Fruit fly (Drosophila melanogaster): Measurements from ENCODE around the gene Abp1.

The Abp1 gene

DNA sequence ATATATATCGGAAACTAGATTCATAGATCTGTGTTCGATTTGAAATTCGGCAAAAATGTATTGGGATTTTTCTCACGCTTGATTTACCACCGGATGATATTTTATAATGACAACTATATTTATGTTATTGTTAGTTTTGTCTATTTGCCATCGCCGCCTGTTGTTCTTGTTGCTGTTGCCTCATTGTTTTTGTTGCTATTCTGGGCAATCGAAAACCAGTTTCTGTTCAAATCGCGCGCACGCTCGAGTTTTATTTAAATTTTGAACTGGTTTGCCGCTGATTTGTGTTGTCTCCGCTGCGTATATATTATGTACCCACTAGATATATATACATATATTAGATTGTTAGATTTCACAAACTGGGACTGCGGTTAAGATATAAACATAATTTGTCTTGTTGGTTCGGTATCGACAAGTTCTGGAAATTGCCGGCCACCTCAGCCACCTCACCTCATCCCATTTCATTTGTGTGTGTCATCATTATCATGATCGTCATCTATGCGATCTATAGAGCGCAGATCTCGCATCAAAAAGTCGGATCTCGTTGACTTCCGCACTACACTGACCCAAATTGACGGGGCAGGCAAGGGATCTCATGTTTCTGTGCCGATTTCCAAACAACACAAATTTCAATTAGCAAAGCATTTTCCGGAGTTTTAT, 4.7 kb upstream of the Abp1 start:
- TF ChIP-seq Antp (GFP tag; optimal IDR thresholded peaks at IDR 0.05) (no peak), hkb (optimal IDR thresholded peaks at IDR 0.05) (no peak), hkb (GFP tag; IDR thresholded peaks at IDR 0.05) (no peak), Eip74EF (GFP tag; optimal IDR thresholded peaks at IDR 0.05) (peak in 1 of 2 experiments; percentile 25), D19B (GFP tag; optimal IDR thresholded peaks at IDR 0.05) (no peak), bsh (GFP tag; optimal IDR thresholded peaks at IDR 0.05) (no peak), gfzf (GFP tag; optimal IDR thresholded peaks at IDR 0.05) (no peak), sens (GFP tag) (peak; percentile 0), chinmo (GFP tag; IDR thresholded peaks at IDR 0.05; ENCODE audit: partially characterized antibody) (peak; percentile 73; the same call in 1 of the 4 replicates), bowl (GFP tag; IDR thresholded peaks at IDR 0.05) (no peak), BtbVII (GFP tag; optimal IDR thresholded peaks at IDR 0.05) (no peak), vvl (GFP tag; IDR thresholded peaks at IDR 0.05) (0 out of 2 replicates have a peak, but pooled peaks have one; percentile 60), grn (GFP tag; optimal IDR thresholded peaks at IDR 0.05) (peak; percentile 76), NC2β (GFP tag; optimal IDR thresholded peaks at IDR 0.05) (no peak), CG7928 (GFP tag; optimal IDR thresholded peaks at IDR 0.05) (no peak), slou (GFP tag; optimal IDR thresholded peaks at IDR 0.05) (no peak), tna (GFP tag; IDR thresholded peaks at IDR 0.05; ENCODE audit: partially characterized antibody) (no peak), sd (tag; optimal IDR thresholded peaks at IDR 0.05) (peak; percentile 46), Dip3 (GFP tag; optimal IDR thresholded peaks at IDR 0.05) (no peak), Six4 (GFP tag; optimal IDR thresholded peaks at IDR 0.05) (no peak), abd-A (tag; optimal IDR thresholded peaks at IDR 0.05) (peak; percentile 93), CG8765 (GFP tag; IDR thresholded peaks at IDR 0.05) (no peak), CG42726 (GFP tag; IDR thresholded peaks at IDR 0.05; ENCODE audit: partially characterized antibody) (no peak), CG10543 (GFP tag; optimal IDR thresholded peaks at IDR 0.05) (peak; percentile 3), CG1602 (GFP tag; optimal IDR thresholded peaks at IDR 0.05) (no peak), CG4360 (GFP tag; IDR thresholded peaks at IDR 0.05) (peak; percentile 61), CG31224 (GFP tag; IDR thresholded peaks at IDR 0.05) (no peak), CG13894 (tag; optimal IDR thresholded peaks at IDR 0.05) (peak; percentile 82), gt (GFP tag; IDR thresholded peaks at IDR 0.05) (no peak), CG12769 (tag; optimal IDR thresholded peaks at IDR 0.05) (peak; percentile 73)

DNA sequence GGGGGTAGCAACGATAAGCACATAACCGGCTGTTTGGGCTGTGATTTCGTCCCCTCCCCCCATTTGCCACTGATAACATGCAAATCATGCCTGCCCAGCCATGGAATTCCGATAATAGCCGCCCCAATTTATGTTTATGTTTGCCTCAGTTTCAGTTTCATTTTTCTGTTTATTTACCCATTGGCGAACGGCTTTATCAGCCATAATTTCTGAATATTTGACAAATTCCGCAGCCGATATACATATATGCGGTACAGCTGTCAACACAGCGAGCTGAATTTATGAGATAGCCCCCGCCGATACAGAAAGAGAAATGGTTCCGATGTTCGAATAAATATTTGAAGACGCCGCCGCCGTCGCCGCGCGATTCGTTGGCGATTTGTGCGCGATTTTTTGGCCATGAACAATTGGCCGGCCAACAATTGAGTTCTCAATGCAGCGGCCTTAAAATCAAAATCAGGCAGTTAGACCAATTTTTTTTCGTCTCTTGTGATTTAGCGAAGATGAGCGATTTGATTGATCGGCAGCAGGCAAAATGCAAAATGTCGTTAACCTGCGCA, 3.2 kb upstream of the Abp1 start:
- peak; percentile 83 for TF ChIP-seq mirr (GFP tag; optimal IDR thresholded peaks at IDR 0.05)
- peak; percentile 14; the same call in 1 of the 3 replicates for TF ChIP-seq so (GFP tag; IDR thresholded peaks at IDR 0.05)
- no peak for TF ChIP-seq D19A (tag; optimal IDR thresholded peaks at IDR 0.05)
- TF ChIP-seq CG4820 (GFP tag; optimal IDR thresholded peaks at IDR 0.05) = no peak
- TF ChIP-seq exex (tag; optimal IDR thresholded peaks at IDR 0.05) = peak; percentile 77
- no peak for TF ChIP-seq Optix (GFP tag; IDR thresholded peaks at IDR 0.05)
- no peak for TF ChIP-seq CG31388 (GFP tag; optimal IDR thresholded peaks at IDR 0.05)
- TF ChIP-seq CG3407 (GFP tag; optimal IDR thresholded peaks at IDR 0.05) = no peak
- peak; percentile 61 for TF ChIP-seq Med (GFP tag)
- no peak for TF ChIP-seq CG9797 (GFP tag; optimal IDR thresholded peaks at IDR 0.05)
- peak; percentile 8 for TF ChIP-seq CG15696 (tag; optimal IDR thresholded peaks at IDR 0.05)
- TF ChIP-seq lab (GFP tag; optimal IDR thresholded peaks at IDR 0.05) = peak; percentile 12
- TF ChIP-seq Fer2 (tag; optimal IDR thresholded peaks at IDR 0.05) = no peak
- no peak for TF ChIP-seq inv (GFP tag; IDR thresholded peaks at IDR 0.05; ENCODE audit: partially characterized antibody)
- no peak for TF ChIP-seq al (GFP tag; IDR thresholded peaks at IDR 0.05)
- TF ChIP-seq CG42726 (GFP tag; IDR thresholded peaks at IDR 0.05; ENCODE audit: partially characterized antibody) = no peak
- peak; percentile 68 for TF ChIP-seq sens (GFP tag)
- 0 out of 2 replicates have a peak, but pooled peaks have one; percentile 23 for TF ChIP-seq sens-2 (GFP tag; IDR thresholded peaks at IDR 0.05)
- peak; percentile 12 for TF ChIP-seq BtbVII (GFP tag; optimal IDR thresholded peaks at IDR 0.05)
- TF ChIP-seq CG6813 (GFP tag; optimal IDR thresholded peaks at IDR 0.05) = peak; percentile 45
- 0 out of 3 replicates have a peak, but pooled peaks have one; percentile 30 for TF ChIP-seq CG14860 (GFP tag; IDR thresholded peaks at IDR 0.05; ENCODE audit: partially characterized antibody)
- no peak for TF ChIP-seq CHES-1-like (GFP tag; optimal IDR thresholded peaks at IDR 0.05)

All from whole organism, embryonic.